Fruit fly (Drosophila melanogaster): Measurements from ENCODE around the gene Tap42.

DNA sequence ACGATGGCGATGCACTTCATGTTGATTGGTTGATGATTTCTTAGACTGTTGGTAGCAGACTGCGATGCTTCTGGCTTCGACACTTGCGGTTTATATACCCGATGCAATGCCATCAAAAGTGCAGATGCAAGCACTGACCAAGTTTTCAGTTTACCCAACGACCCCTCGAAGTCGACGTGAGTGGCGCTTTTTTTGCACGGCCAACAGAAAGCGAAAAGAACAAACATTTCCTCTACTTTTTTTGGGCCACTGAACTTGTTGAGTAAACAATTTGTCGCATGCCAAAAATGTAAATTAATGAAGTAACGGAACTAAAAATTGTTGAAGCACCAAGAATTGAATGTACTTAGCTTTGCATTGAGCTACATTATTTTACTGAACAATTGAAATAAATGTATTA is 44.1 kb downstream of the Tap42 start, which contains the start of gene Vm34Ca:
- no peak for TF ChIP-seq sens-2 (GFP tag; IDR thresholded peaks at IDR 0.05)
- no peak for TF ChIP-seq Myb (GFP tag; optimal IDR thresholded peaks at IDR 0.05)
- no peak for TF ChIP-seq bcd (GFP tag; optimal IDR thresholded peaks at IDR 0.05)
- no peak for TF ChIP-seq tio (GFP tag; optimal IDR thresholded peaks at IDR 0.05)
- no peak for TF ChIP-seq CG13894 (tag; optimal IDR thresholded peaks at IDR 0.05)
- TF ChIP-seq CG4730 (GFP tag; IDR thresholded peaks at IDR 0.05), result no peak
- no peak for TF ChIP-seq CG7745 (tag; optimal IDR thresholded peaks at IDR 0.05)
- no peak for TF ChIP-seq gsb-n (tag; optimal IDR thresholded peaks at IDR 0.05)
- no peak for TF ChIP-seq CG7987 (GFP tag; optimal IDR thresholded peaks at IDR 0.05)
- no peak for TF ChIP-seq CG17361 (GFP tag; IDR thresholded peaks at IDR 0.05)
